Fruit fly (Drosophila melanogaster): ENCODE results near the gene CG14313.
A peak's percentile ranks its signal among the peaks of the same experiment; 100 is the strongest.

CG14313 gene

dm6 chr3R:18215300-18215699 lies 23.5 kb upstream of the CG14313 start:
- TF ChIP-seq insv (optimal IDR thresholded peaks at IDR 0.05) (no peak), ttk (optimal IDR thresholded peaks at IDR 0.05) (no peak), Sin3A (optimal IDR thresholded peaks at IDR 0.05) (no peak), psq (optimal IDR thresholded peaks at IDR 0.05) (no peak), h (optimal IDR thresholded peaks at IDR 0.05) (no peak), Myc (optimal IDR thresholded peaks at IDR 0.05) (no peak)

dm6 chr3R:18208479-18208878 lies 16.7 kb upstream of the CG14313 start, which contains the start of gene CG44158:
TSS of gene CG44158 (plus strand) at chr3R:18208779.
- TF ChIP-seq h (optimal IDR thresholded peaks at IDR 0.05) (no peak), Myc (optimal IDR thresholded peaks at IDR 0.05) (no peak), psq (optimal IDR thresholded peaks at IDR 0.05) (no peak), ttk (optimal IDR thresholded peaks at IDR 0.05) (no peak), insv (optimal IDR thresholded peaks at IDR 0.05) (no peak), Sin3A (optimal IDR thresholded peaks at IDR 0.05) (no peak)

- TF ChIP-seq insv (optimal IDR thresholded peaks at IDR 0.05) (no peak), Myc (optimal IDR thresholded peaks at IDR 0.05) (no peak), h (optimal IDR thresholded peaks at IDR 0.05) (no peak), psq (optimal IDR thresholded peaks at IDR 0.05) (no peak), Sin3A (optimal IDR thresholded peaks at IDR 0.05) (no peak), ttk (optimal IDR thresholded peaks at IDR 0.05) (no peak)
Measured at dm6 chr3R:18199885-18200249, 8.1 kb upstream of the CG14313 start.

- TF ChIP-seq h (optimal IDR thresholded peaks at IDR 0.05): no peak
- TF ChIP-seq Myc (optimal IDR thresholded peaks at IDR 0.05): no peak
- TF ChIP-seq ttk (optimal IDR thresholded peaks at IDR 0.05): no peak
- no peak for TF ChIP-seq insv (optimal IDR thresholded peaks at IDR 0.05)
- TF ChIP-seq psq (optimal IDR thresholded peaks at IDR 0.05): no peak
- no peak for TF ChIP-seq Sin3A (optimal IDR thresholded peaks at IDR 0.05)
Measured at dm6 chr3R:18199177-18199884, 7.6 kb upstream of the CG14313 start, which contains the start of the genes Ssdp and CG7985. TSS of gene Ssdp (minus strand) at chr3R:18199595. TSS of gene CG7985 (plus strand) at chr3R:18199857.

- TF ChIP-seq Myc (optimal IDR thresholded peaks at IDR 0.05): no peak
- no peak for TF ChIP-seq psq (optimal IDR thresholded peaks at IDR 0.05)
- no peak for TF ChIP-seq h (optimal IDR thresholded peaks at IDR 0.05)
- no peak for TF ChIP-seq ttk (optimal IDR thresholded peaks at IDR 0.05)
Measured at dm6 chr3R:18198518-18199118, 6.9 kb upstream of the CG14313 start.

dm6 chr3R:18197802-18198148 lies 6.0 kb upstream of the CG14313 start:
- TF ChIP-seq ttk (optimal IDR thresholded peaks at IDR 0.05) (no peak), psq (optimal IDR thresholded peaks at IDR 0.05) (no peak), h (optimal IDR thresholded peaks at IDR 0.05) (no peak), insv (optimal IDR thresholded peaks at IDR 0.05) (no peak), Sin3A (optimal IDR thresholded peaks at IDR 0.05) (no peak), Myc (optimal IDR thresholded peaks at IDR 0.05) (no peak)

- no peak for TF ChIP-seq ttk (optimal IDR thresholded peaks at IDR 0.05)
Measured at dm6 chr3R:18196991-18197801, 5.4 kb upstream of the CG14313 start.

dm6 chr3R:18196622-18196990 lies 4.8 kb upstream of the CG14313 start:
- no peak for TF ChIP-seq ttk (optimal IDR thresholded peaks at IDR 0.05)
- no peak for TF ChIP-seq Myc (optimal IDR thresholded peaks at IDR 0.05)
- no peak for TF ChIP-seq Sin3A (optimal IDR thresholded peaks at IDR 0.05)
- no peak for TF ChIP-seq insv (optimal IDR thresholded peaks at IDR 0.05)
- no peak for TF ChIP-seq psq (optimal IDR thresholded peaks at IDR 0.05)
- no peak for TF ChIP-seq h (optimal IDR thresholded peaks at IDR 0.05)

- TF ChIP-seq insv (optimal IDR thresholded peaks at IDR 0.05) (no peak), psq (optimal IDR thresholded peaks at IDR 0.05) (no peak), h (optimal IDR thresholded peaks at IDR 0.05) (no peak), Sin3A (optimal IDR thresholded peaks at IDR 0.05) (no peak), Myc (optimal IDR thresholded peaks at IDR 0.05) (no peak), ttk (optimal IDR thresholded peaks at IDR 0.05) (no peak)
Measured at dm6 chr3R:18195295-18195694, 3.5 kb upstream of the CG14313 start.

dm6 chr3R:18188702-18189125 lies 3.1 kb downstream of the CG14313 start, which contains the start of the genes CG12321 and MED17:
TSS of gene CG12321 (minus strand) at chr3R:18188707.
TSS of gene MED17 (plus strand) at chr3R:18189072.
- TF ChIP-seq h (optimal IDR thresholded peaks at IDR 0.05) (no peak), Myc (optimal IDR thresholded peaks at IDR 0.05) (no peak), ttk (optimal IDR thresholded peaks at IDR 0.05) (no peak), Sin3A (optimal IDR thresholded peaks at IDR 0.05) (no peak), insv (optimal IDR thresholded peaks at IDR 0.05) (no peak), psq (optimal IDR thresholded peaks at IDR 0.05) (no peak)

- TF ChIP-seq insv (optimal IDR thresholded peaks at IDR 0.05): no peak
- peak; percentile 42 for TF ChIP-seq psq (optimal IDR thresholded peaks at IDR 0.05)
Measured at dm6 chr3R:18185385-18185784, 6.4 kb downstream of the CG14313 start, which contains the start of the genes Arp5 and CG7208. TSS of gene Arp5 (plus strand) at chr3R:18185498. TSS of gene CG7208 (minus strand) at chr3R:18185715.

- no peak for TF ChIP-seq insv (optimal IDR thresholded peaks at IDR 0.05)
- TF ChIP-seq Myc (optimal IDR thresholded peaks at IDR 0.05): no peak
- TF ChIP-seq psq (optimal IDR thresholded peaks at IDR 0.05): no peak
- no peak for TF ChIP-seq Sin3A (optimal IDR thresholded peaks at IDR 0.05)
- no peak for TF ChIP-seq ttk (optimal IDR thresholded peaks at IDR 0.05)
- no peak for TF ChIP-seq h (optimal IDR thresholded peaks at IDR 0.05)
Measured at dm6 chr3R:18183244-18183643, 8.5 kb downstream of the CG14313 start, which contains the start of gene cdm. TSS of gene cdm (minus strand) at chr3R:18183479.

All from Kc167 (cell line).